Fruit fly (Drosophila melanogaster) whole organism, embryonic: Measurements from ENCODE around the gene jet.

ENCODE experiments used
- Atf3 ChIP-seq: fragments of 200-800 bp; sonication (Bioruptor generic); optimal IDR thresholded peaks from 3 replicates; lab custom pipeline; 2016; ENCODE audit warnings: missing biosample characterization, missing genetic modification characterization
- CG1024 ChIP-seq: fragments of 200-800 bp; sonication (Bioruptor generic); IDR thresholded peaks from 2 replicates; pipeline ENCODE4 v1.3.6; 2022; ENCODE audit warnings: missing biosample characterization, missing genetic modification characterization
- CG11247 ChIP-seq: fragments of 200-800 bp; sonication (Bioruptor generic); IDR thresholded peaks from 2 replicates; pipeline ENCODE4 v1.3.6; 2022; ENCODE audit warnings: missing biosample characterization, missing genetic modification characterization
- CG11456 ChIP-seq: fragments of 200-800 bp; sonication (Bioruptor generic); IDR thresholded peaks from 3 replicates; pipeline ENCODE4 v1.3.6; 2022; ENCODE audit warnings: missing biosample characterization, missing genetic modification characterization
- CG12104 ChIP-seq: fragments of 200-800 bp; sonication (Bioruptor generic); optimal IDR thresholded peaks from 3 replicates; lab custom pipeline; 2016; ENCODE audit warnings: missing biosample characterization, missing genetic modification characterization
- CG12299 ChIP-seq: fragments of 200-800 bp; sonication (Bioruptor generic); optimal IDR thresholded peaks from 2 replicates; lab custom pipeline; 2018; ENCODE audit warnings: missing biosample characterization, mild to moderate bottlenecking, missing genetic modification characterization
- CG13296 ChIP-seq: fragments of 200-800 bp; sonication (Bioruptor generic); optimal IDR thresholded peaks from 3 replicates; lab custom pipeline; 2018; ENCODE audit warnings: missing biosample characterization, mild to moderate bottlenecking, missing genetic modification characterization
- CG13775 ChIP-seq: fragments of 200-800 bp; sonication (Bioruptor generic); optimal IDR thresholded peaks from 3 replicates; lab custom pipeline; 2017; ENCODE audit warnings: missing biosample characterization, mild to moderate bottlenecking, missing genetic modification characterization
- CG14860 ChIP-seq: fragments of 200-800 bp; sonication (Bioruptor generic); IDR thresholded peaks from 3 replicates; pipeline ENCODE4 v1.3.6; 2022; ENCODE audit warnings: missing biosample characterization, missing genetic modification characterization; ENCODE audit not compliant: partially characterized antibody
- CG1647 ChIP-seq: fragments of 200-800 bp; sonication (Bioruptor generic); optimal IDR thresholded peaks from 3 replicates; lab custom pipeline; 2016; ENCODE audit warnings: missing biosample characterization, missing genetic modification characterization
- CG16813 ChIP-seq: fragments of 200-800 bp; sonication (Bioruptor generic); IDR thresholded peaks from 3 replicates; pipeline ENCODE4 v1.3.6; 2022; ENCODE audit warnings: missing biosample characterization, missing genetic modification characterization; ENCODE audit not compliant: partially characterized antibody
- CG17359 ChIP-seq: fragments of 200-800 bp; sonication (Bioruptor generic); optimal IDR thresholded peaks from 3 replicates; lab custom pipeline; 2018; ENCODE audit warnings: missing biosample characterization, mild to moderate bottlenecking, missing genetic modification characterization, moderate library complexity
- CG2129 ChIP-seq: fragments of 200-800 bp; sonication (Bioruptor generic); IDR thresholded peaks from 2 replicates; pipeline ENCODE4 v1.3.6; 2022; ENCODE audit warnings: missing biosample characterization, missing genetic modification characterization; ENCODE audit not compliant: partially characterized antibody
- CG33557 ChIP-seq: fragments of 200-800 bp; sonication (Bioruptor generic); optimal IDR thresholded peaks from 2 replicates; lab custom pipeline; 2019; ENCODE audit warnings: missing biosample characterization, mild to moderate bottlenecking, missing genetic modification characterization, moderate library complexity
- CG4360 ChIP-seq: fragments of 200-800 bp; sonication (Bioruptor generic); IDR thresholded peaks from 2 replicates; pipeline ENCODE4 v1.3.6; 2022; ENCODE audit warnings: missing biosample characterization, missing genetic modification characterization
- CG4617 ChIP-seq: fragments of 200-800 bp; sonication (Bioruptor generic); optimal IDR thresholded peaks from 3 replicates; lab custom pipeline; 2016; ENCODE audit warnings: missing biosample characterization, missing genetic modification characterization, borderline replicate concordance
- CG6765 ChIP-seq: fragments of 200-800 bp; sonication (Bioruptor generic); optimal IDR thresholded peaks from 3 replicates; lab custom pipeline; 2017; ENCODE audit warnings: missing biosample characterization, mild to moderate bottlenecking, missing genetic modification characterization
- CG6854 ChIP-seq: fragments of 200-800 bp; sonication (Bioruptor generic); optimal IDR thresholded peaks from 3 replicates; lab custom pipeline; 2017; ENCODE audit warnings: missing biosample characterization, mild to moderate bottlenecking, missing genetic modification characterization
- CG8290 ChIP-seq, 3 experiments: fragments of 200-800 bp; sonication (Bioruptor generic); optimal IDR thresholded peaks; 2 replicates each; lab custom pipeline; 2016 to 2019; ENCODE audit warnings: missing biosample characterization in 3 of 3, missing genetic modification characterization in 3 of 3, mild to moderate bottlenecking in 2 of 3, moderate library complexity in 1 of 3
- CG9727 ChIP-seq: fragments of 200-800 bp; sonication (Bioruptor generic); optimal IDR thresholded peaks from 3 replicates; lab custom pipeline; 2017; ENCODE audit warnings: missing biosample characterization, mild to moderate bottlenecking, missing genetic modification characterization
- CG9876 ChIP-seq: fragments of 200-800 bp; sonication (Bioruptor generic); optimal IDR thresholded peaks from 2 replicates; lab custom pipeline; 2016; ENCODE audit warnings: missing biosample characterization, missing genetic modification characterization
- D19A ChIP-seq: fragments of 200-800 bp; optimal IDR thresholded peaks from 3 replicates; lab custom pipeline; 2019; ENCODE audit warnings: missing biosample characterization, mild to moderate bottlenecking, missing genetic modification characterization, moderate library complexity
- Dfd ChIP-seq, 2 experiments: fragments of >200 bp; optimal IDR thresholded peaks; 2 replicates each; lab custom pipeline; 2017; ENCODE audit warnings: missing biosample characterization in 2 of 2, missing genetic modification characterization in 2 of 2
- Ets65A ChIP-seq: fragments of 200-800 bp; sonication (Bioruptor generic); peaks from one replicate; lab custom pipeline; 2016; ENCODE audit warnings: missing biosample characterization, missing genetic modification characterization
- HHEX ChIP-seq: fragments of 200-800 bp; sonication (Bioruptor generic); optimal IDR thresholded peaks from 3 replicates; lab custom pipeline; 2017; ENCODE audit warnings: missing biosample characterization, mild to moderate bottlenecking, missing genetic modification characterization, missing genetic modification reagents
- Kr ChIP-seq: fragments of 200-800 bp; sonication (Bioruptor generic); optimal IDR thresholded peaks from 2 replicates; lab custom pipeline; 2017; ENCODE audit warnings: missing biosample characterization, mild to moderate bottlenecking, missing genetic modification characterization
- MTF-1 ChIP-seq: fragments of 200-800 bp; sonication (Bioruptor generic); optimal IDR thresholded peaks from 2 replicates; lab custom pipeline; 2018; ENCODE audit warnings: missing biosample characterization, mild to moderate bottlenecking, missing genetic modification characterization, borderline replicate concordance
- Optix ChIP-seq: fragments of 200-800 bp; sonication (Bioruptor generic); IDR thresholded peaks from 3 replicates; pipeline ENCODE4 v1.3.6; 2022; ENCODE audit warnings: missing biosample characterization, missing genetic modification characterization
- Scr ChIP-seq: fragments of 200-800 bp; sonication (Bioruptor generic); IDR thresholded peaks from 2 replicates; pipeline ENCODE4 v1.3.6; 2022; ENCODE audit warnings: missing biosample characterization, missing genetic modification characterization; ENCODE audit not compliant: partially characterized antibody
- Sry-β ChIP-seq: fragments of 200-800 bp; sonication (Bioruptor generic); optimal IDR thresholded peaks from 2 replicates; lab custom pipeline; 2018; ENCODE audit warnings: missing biosample characterization, mild to moderate bottlenecking, missing genetic modification characterization, moderate library complexity
- Ssrp ChIP-seq: fragments of 200-800 bp; sonication (Bioruptor generic); optimal IDR thresholded peaks from 2 replicates; lab custom pipeline; 2018; ENCODE audit warnings: missing biosample characterization, mild to moderate bottlenecking, missing genetic modification characterization, moderate library complexity
- Taf1 ChIP-seq: fragments of 200-800 bp; sonication (Bioruptor generic); IDR thresholded peaks from 2 replicates; pipeline ENCODE4 v1.3.6; 2022; ENCODE audit warnings: missing biosample characterization, missing genetic modification characterization
- Trl ChIP-seq, 3 experiments: fragments of >200 bp in 2 of 3; fragments of 200-800 bp in 1 of 3; sonication (Bioruptor generic) in 1 of 3; optimal IDR thresholded peaks; 2 replicates in 1 of 3; 3 replicates in 2 of 3; lab custom pipeline; 2016 to 2017; ENCODE audit warnings: missing biosample characterization in 1 of 3, missing genetic modification characterization in 1 of 3
- chif ChIP-seq, 2 experiments: fragments of 200-800 bp; sonication (Bioruptor generic); optimal IDR thresholded peaks; 3 replicates each; lab custom pipeline; 2016; ENCODE audit warnings: missing biosample characterization in 2 of 2, missing genetic modification characterization in 2 of 2
- fru ChIP-seq: fragments of >200 bp; optimal IDR thresholded peaks from 2 replicates; lab custom pipeline; 2017
- gfzf ChIP-seq: fragments of 200-800 bp; sonication (Bioruptor generic); optimal IDR thresholded peaks from 2 replicates; lab custom pipeline; 2016; ENCODE audit warnings: missing biosample characterization, mild to moderate bottlenecking, missing genetic modification characterization, moderate library complexity
- gsb ChIP-seq: fragments of 200-800 bp; sonication (Bioruptor generic); IDR thresholded peaks from 2 replicates; pipeline ENCODE4 v1.3.6; 2022; ENCODE audit warnings: missing biosample characterization, missing genetic modification characterization
- knrl ChIP-seq: fragments of 200-800 bp; sonication (Bioruptor generic); IDR thresholded peaks from 3 replicates; pipeline ENCODE4 v1.3.6; 2022; ENCODE audit warnings: missing biosample characterization, missing genetic modification characterization; ENCODE audit not compliant: partially characterized antibody
- mam ChIP-seq: fragments of 200-800 bp; sonication (Bioruptor generic); optimal IDR thresholded peaks from 3 replicates; lab custom pipeline; 2016; ENCODE audit warnings: missing biosample characterization, missing genetic modification characterization
- otp ChIP-seq: fragments of 200-800 bp; sonication (Bioruptor generic); IDR thresholded peaks from 3 replicates; pipeline ENCODE4, ENCODE4 v1.3.6; 2022; ENCODE audit warnings: missing biosample characterization, missing genetic modification characterization
- pan ChIP-seq, 4 experiments: fragments of >200 bp in 3 of 4; fragments of 200-800 bp in 1 of 4; sonication (Bioruptor generic) in 1 of 4; optimal IDR thresholded peaks in 3 of 4; IDR thresholded peaks in 1 of 4; 2 replicates each; pipeline versions ENCODE4 v1.3.6 to Lab custom; 2017 to 2022; ENCODE audit warnings: missing biosample characterization in 2 of 4, missing genetic modification characterization in 2 of 4, mixed read lengths in 1 of 4
- pnt ChIP-seq: fragments of 200-800 bp; sonication (Bioruptor generic); optimal IDR thresholded peaks from 3 replicates; lab custom pipeline; 2016; ENCODE audit warnings: missing biosample characterization, missing genetic modification characterization
- schlank ChIP-seq: fragments of 200-800 bp; sonication (Bioruptor generic); optimal IDR thresholded peaks from 2 replicates; lab custom pipeline; 2018; ENCODE audit warnings: missing biosample characterization, mild to moderate bottlenecking, missing genetic modification characterization
- seq ChIP-seq: fragments of 200-800 bp; sonication (Bioruptor generic); IDR thresholded peaks from 2 replicates; pipeline ENCODE4 v1.3.6; 2022; ENCODE audit warnings: missing biosample characterization, missing genetic modification characterization
- sr ChIP-seq: fragments of 200-800 bp; sonication (Bioruptor generic); IDR thresholded peaks from 3 replicates; pipeline ENCODE4 v1.3.6; 2022; ENCODE audit warnings: missing biosample characterization, missing genetic modification characterization
- tio ChIP-seq: fragments of 200-800 bp; sonication (Bioruptor generic); optimal IDR thresholded peaks from 2 replicates; lab custom pipeline; 2017; ENCODE audit warnings: missing biosample characterization, missing genetic modification characterization, inconsistent platforms
- twi ChIP-seq: fragments of 200-800 bp; optimal IDR thresholded peaks from 2 replicates; lab custom pipeline; 2019; ENCODE audit warnings: missing biosample characterization, mild to moderate bottlenecking, missing genetic modification characterization, moderate library complexity
- tx ChIP-seq: fragments of 200-800 bp; sonication (Bioruptor generic); optimal IDR thresholded peaks from 2 replicates; lab custom pipeline; 2016; ENCODE audit warnings: missing biosample characterization, missing genetic modification characterization
- usp ChIP-seq: fragments of >200 bp; optimal IDR thresholded peaks from 2 replicates; lab custom pipeline; 2017; ENCODE audit warnings: missing biosample characterization, missing genetic modification characterization

jet gene

dm6 chr2L:4945300-4945699 is 4.3 kb downstream of the jet start, which contains the start of the genes mRpL24 and betaggt-I (continued):
- TF ChIP-seq seq: peak; percentile 95
- peak; percentile 93 for TF ChIP-seq twi
- no peak; the same call in 1 of the 2 replicates for TF ChIP-seq Scr (GFP tag; lab: Robert Waterston, UW)
- peak; percentile 85 for TF ChIP-seq Taf1 (GFP tag; lab: Robert Waterston, UW)
- TF ChIP-seq CG14860 (GFP tag; lab: Robert Waterston, UW): 0 out of 3 replicates have a peak, but pooled peaks have one; percentile 7
- TF ChIP-seq usp: no peak
- TF ChIP-seq CG12299: peak; percentile 96
- TF ChIP-seq gfzf (GFP tag; lab: Kevin White, UChicago): no peak
- TF ChIP-seq D19A (tag; lab: Kevin White, UChicago): peak; percentile 93
- TF ChIP-seq Ets65A (GFP tag; lab: Kevin White, UChicago): peak; percentile 94
- peak; percentile 75 for TF ChIP-seq sr (GFP tag; lab: Robert Waterston, UW)
- TF ChIP-seq tio: peak; percentile 91
- no peak for TF ChIP-seq CG16813 (GFP tag; lab: Robert Waterston, UW)
- TF ChIP-seq CG13296 (GFP tag; lab: Kevin White, UChicago): peak; percentile 95
- TF ChIP-seq CG1024 (GFP tag; lab: Robert Waterston, UW): peak; percentile 91
- TF ChIP-seq CG6765 (GFP tag; lab: Kevin White, UChicago): peak; percentile 93
- TF ChIP-seq gsb (GFP tag; lab: Robert Waterston, UW): peak; percentile 92
- no peak for TF ChIP-seq Kr (GFP tag; lab: Kevin White, UChicago)
- peak; percentile 76 for TF ChIP-seq CG4360
- TF ChIP-seq Ssrp: peak; percentile 97
- peak; percentile 86 for TF ChIP-seq schlank (tag; lab: Kevin White, UChicago)
- peak; percentile 84 for TF ChIP-seq CG8290 (GFP tag; optimal IDR thresholded peaks at IDR 0.05; lab: Kevin White, UChicago)
- peak; percentile 9 to 74 for TF ChIP-seq CG8290 (tag; optimal IDR thresholded peaks at IDR 0.05; lab: Kevin White, UChicago)
- TF ChIP-seq CG9876: peak; percentile 71
- TF ChIP-seq CG2129 (GFP tag; lab: Robert Waterston, UW): no peak
- no peak for TF ChIP-seq pan (optimal IDR thresholded peaks at IDR 0.05; lab: Kevin White, UChicago)
- peak in 1 of 2 experiments; percentile 99 for TF ChIP-seq pan (GFP tag; optimal IDR thresholded peaks at IDR 0.05 in 1 of 2, IDR thresholded peaks at IDR 0.05 in 1 of 2)
- no peak for TF ChIP-seq fru (lab: Kevin White, UChicago)
- peak; percentile 92 for TF ChIP-seq CG33557 (GFP tag; lab: Kevin White, UChicago)
- peak; percentile 94 for TF ChIP-seq CG12104 (GFP tag; lab: Kevin White, UChicago)
- peak; percentile 96 for TF ChIP-seq CG9727 (GFP tag; lab: Kevin White, UChicago)
- peak; percentile 97 for TF ChIP-seq CG13775 (GFP tag; lab: Kevin White, UChicago)
- TF ChIP-seq pnt (GFP tag; lab: Kevin White, UChicago): peak; percentile 72
- peak; percentile 95 for TF ChIP-seq otp (GFP tag; lab: Robert Waterston, UW)
- peak; percentile 83 for TF ChIP-seq mam (GFP tag; lab: Kevin White, UChicago)
- TF ChIP-seq Atf3 (GFP tag; lab: Kevin White, UChicago): peak; percentile 69
- peak; percentile 97 for TF ChIP-seq CG4617 (GFP tag; lab: Kevin White, UChicago)
- TF ChIP-seq Trl (optimal IDR thresholded peaks at IDR 0.05; lab: Kevin White, UChicago): no peak
- TF ChIP-seq Trl (GFP tag; optimal IDR thresholded peaks at IDR 0.05; lab: Kevin White, UChicago): peak; percentile 74
- peak; percentile 97 for TF ChIP-seq CG17359 (tag; lab: Kevin White, UChicago)
- peak; percentile 79 for TF ChIP-seq Optix
- TF ChIP-seq MTF-1 (GFP tag; lab: Kevin White, UChicago): peak; percentile 87
- TF ChIP-seq tx: peak; percentile 74
- peak; percentile 93 for TF ChIP-seq CG11247 (GFP tag; lab: Robert Waterston, UW)
- peak; percentile 92 for TF ChIP-seq HHEX (GFP tag; lab: Kevin White, UChicago)
- peak; percentile 72 for TF ChIP-seq CG1647 (GFP tag; lab: Kevin White, UChicago)
- TF ChIP-seq Sry-β (GFP tag; lab: Kevin White, UChicago): peak; percentile 43
- TF ChIP-seq CG6854: peak; percentile 81
- no peak; the same call in 2 of the 3 replicates for TF ChIP-seq knrl (GFP tag; lab: Robert Waterston, UW)
- TF ChIP-seq chif (GFP tag; optimal IDR thresholded peaks at IDR 0.05; lab: Kevin White, UChicago): peak; percentile 82 to 87
- TF ChIP-seq CG11456: peak; percentile 94
- TF ChIP-seq Dfd (GFP tag; optimal IDR thresholded peaks at IDR 0.05; lab: Kevin White, UChicago): no peak
